Worm (Caenorhabditis elegans): ENCODE measurements around the gene rsa-2.

DNA sequence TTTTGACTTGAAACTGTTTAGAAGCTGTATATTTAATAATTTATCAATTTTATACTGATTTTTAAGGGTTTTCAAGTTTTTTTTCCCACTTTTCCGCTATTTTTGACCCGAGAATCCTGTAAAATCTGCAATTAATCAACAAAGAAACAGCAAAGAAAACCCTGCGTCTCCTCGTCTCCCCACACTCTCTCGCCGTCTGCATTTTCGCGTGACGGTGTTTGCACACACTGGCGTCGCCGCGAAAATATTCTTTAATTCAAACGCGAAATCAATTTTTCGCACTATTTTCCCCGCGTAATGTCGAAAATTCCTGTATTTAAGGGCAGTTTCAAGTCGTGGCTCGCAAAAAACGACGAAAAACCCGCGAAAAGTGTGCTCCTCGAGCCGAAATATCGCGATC, at the start of gene rsa-2:
- TF ChIP-seq lsy-2 (tag; optimal IDR thresholded peaks at IDR 0.05) (peak; percentile 42 to 65), snpc-4 (tag; optimal IDR thresholded peaks at IDR 0.05) (no peak), nhr-11 (tag; optimal IDR thresholded peaks at IDR 0.05) (no peak), C34F6.9 (tag; optimal IDR thresholded peaks at IDR 0.05) (peak; percentile 54), nhr-23 (tag; optimal IDR thresholded peaks at IDR 0.05) (no peak), fos-1 (tag; optimal IDR thresholded peaks at IDR 0.05) (no peak), elt-1 (tag; optimal IDR thresholded peaks at IDR 0.05) (no peak)
